Worm (Caenorhabditis elegans): ENCODE measurements around the gene avr-15.
A peak's percentile ranks its signal among the peaks of the same experiment; 100 is the strongest.

Gene avr-15

DNA sequence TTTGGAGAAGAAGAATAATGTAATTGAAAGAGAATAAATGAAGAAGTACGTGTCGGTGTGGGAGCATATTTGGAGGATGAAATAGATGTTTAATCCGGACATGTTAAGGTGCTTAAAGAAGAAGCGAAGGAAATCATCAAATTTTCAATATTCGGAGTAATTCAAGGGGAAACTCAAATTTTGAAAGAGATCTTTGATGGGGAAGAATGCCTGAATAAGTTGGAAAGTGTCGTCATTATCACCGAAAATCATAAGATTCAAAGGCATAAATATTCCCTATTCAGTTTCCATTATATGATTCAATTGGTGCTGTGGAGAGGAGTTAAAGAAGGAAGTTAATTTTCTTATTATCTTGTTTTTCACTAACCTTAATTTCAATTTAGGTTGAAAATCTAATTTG is 3.6 kb upstream of the avr-15 start, which contains the start of gene semi-1:
TSS of gene semi-1 (minus strand) at position 101 of the 400 bp plus-strand sequence.
- no peak for TF ChIP-seq lin-32 (GFP tag; optimal IDR thresholded peaks at IDR 0.05)
- no peak for TF ChIP-seq flh-1 (GFP tag; optimal IDR thresholded peaks at IDR 0.05)
- TF ChIP-seq unc-39 (tag; optimal IDR thresholded peaks at IDR 0.05): no peak
- no peak for TF ChIP-seq nhr-2 (tag; optimal IDR thresholded peaks at IDR 0.05)

DNA sequence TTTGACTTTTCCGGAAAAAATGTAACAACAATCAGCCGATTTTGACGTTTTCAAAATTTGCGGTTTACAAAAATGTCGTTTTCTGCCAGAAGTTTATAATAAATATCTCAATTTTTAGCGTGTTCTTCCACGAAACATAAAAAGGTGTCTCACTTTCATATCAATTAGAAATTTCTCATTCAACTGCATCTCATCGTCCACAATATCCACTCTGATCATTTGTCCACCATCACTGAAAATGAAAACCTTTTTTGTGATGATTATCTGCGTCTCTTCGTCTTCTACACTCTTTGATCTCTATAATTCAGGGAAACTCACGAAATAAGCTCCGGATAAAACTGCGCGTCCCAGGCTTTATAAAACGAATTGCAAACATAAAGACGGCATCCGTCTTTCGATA is 997 bp upstream of the avr-15 start:
- TF ChIP-seq nhr-76 (tag; optimal IDR thresholded peaks at IDR 0.05) (no peak), lin-13 (tag; optimal IDR thresholded peaks at IDR 0.05) (no peak), drap-1 (GFP tag; optimal IDR thresholded peaks at IDR 0.05) (no peak), M03D4.4 (tag; optimal IDR thresholded peaks at IDR 0.05) (no peak), ceh-43 (GFP tag; optimal IDR thresholded peaks at IDR 0.05) (no peak), lsy-2 (tag; optimal IDR thresholded peaks at IDR 0.05) (no peak), snpc-4 (tag; optimal IDR thresholded peaks at IDR 0.05) (no peak), sem-2 (GFP tag; optimal IDR thresholded peaks at IDR 0.05) (no peak)

DNA sequence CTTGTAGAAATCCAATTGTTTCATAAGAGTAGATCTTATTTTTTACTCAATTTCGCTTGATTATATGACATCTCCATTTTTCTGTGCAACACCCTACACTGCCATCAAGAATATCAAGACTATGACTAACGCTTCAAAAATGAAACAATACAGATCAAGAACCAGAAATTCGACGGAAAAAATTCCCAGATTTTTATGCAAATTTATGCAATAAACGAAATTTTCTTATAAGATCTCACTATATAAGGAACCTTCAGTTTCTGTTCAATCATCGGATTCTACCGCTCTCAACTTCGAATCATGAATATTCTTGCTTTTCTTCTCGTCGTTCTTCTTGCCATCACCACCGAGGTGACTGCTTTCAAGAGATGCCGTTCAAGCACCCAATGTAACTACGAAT is 5.2 kb downstream of the avr-15 start, which contains the start of gene R11G10.4:
TSS of gene R11G10.4 (plus strand) at position 301 of the 400 bp plus-strand sequence.
- TF ChIP-seq nhr-2 (tag; optimal IDR thresholded peaks at IDR 0.05): no peak
- no peak for TF ChIP-seq nhr-12 (tag; optimal IDR thresholded peaks at IDR 0.05)
- TF ChIP-seq lin-13 (tag; optimal IDR thresholded peaks at IDR 0.05): no peak
- TF ChIP-seq mep-1 (tag; optimal IDR thresholded peaks at IDR 0.05): no peak

DNA sequence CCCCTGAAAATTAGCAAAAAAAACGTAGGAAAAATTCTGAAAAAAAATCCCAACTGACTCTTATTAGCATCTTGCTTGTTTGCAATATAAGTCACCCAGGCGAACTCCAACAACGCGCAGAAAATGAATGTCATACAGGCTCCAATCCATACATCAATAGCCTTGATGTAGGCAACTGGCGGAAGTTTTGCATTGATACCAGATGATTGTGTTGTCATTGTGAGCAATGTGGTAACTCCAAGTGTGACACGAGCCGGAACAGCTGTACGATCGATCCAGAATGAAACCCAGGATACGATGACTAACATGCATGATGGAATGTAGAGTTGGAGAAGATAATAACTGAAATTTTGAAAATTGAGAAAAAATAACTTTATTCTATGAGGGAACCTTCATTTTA is 12.3 kb downstream of the avr-15 start:
- TF ChIP-seq sptf-1 (tag; optimal IDR thresholded peaks at IDR 0.05): no peak
- no peak for TF ChIP-seq tbx-8 (GFP tag; optimal IDR thresholded peaks at IDR 0.05)
- TF ChIP-seq M03D4.4 (tag; optimal IDR thresholded peaks at IDR 0.05): no peak
- TF ChIP-seq lin-32 (GFP tag; optimal IDR thresholded peaks at IDR 0.05): no peak
- no peak for TF ChIP-seq lin-13 (tag; optimal IDR thresholded peaks at IDR 0.05)
- no peak for TF ChIP-seq bed-3 (GFP tag; optimal IDR thresholded peaks at IDR 0.05)

DNA sequence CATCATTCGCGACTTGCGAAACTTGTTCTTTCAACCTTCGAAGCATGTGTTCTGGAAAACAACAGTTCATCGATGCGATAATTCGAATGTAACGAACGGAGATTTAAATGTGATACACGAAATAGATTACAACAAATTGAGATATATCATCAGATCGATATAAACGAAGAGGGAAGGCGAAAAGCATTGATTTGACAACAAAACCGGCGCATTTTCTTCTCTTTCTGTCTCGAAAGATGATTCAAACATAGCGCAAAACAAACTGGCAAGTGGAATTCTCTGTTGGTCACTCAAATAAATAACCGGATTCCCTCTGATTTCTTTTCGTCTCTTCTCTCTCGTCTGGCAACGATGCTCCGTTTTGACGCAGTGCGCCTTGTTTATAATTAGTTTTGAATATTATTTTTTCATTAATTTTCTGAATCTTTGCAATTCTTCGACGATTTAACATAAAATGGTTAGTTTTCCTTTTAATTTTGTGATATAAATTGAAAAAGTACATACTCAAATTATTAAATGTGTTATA is 14.1 kb downstream of the avr-15 start, which contains the start of the genes eea-1 and gut-2:
TSS of gene eea-1 (minus strand) at position 51 of the 526 bp plus-strand sequence.
TSS of gene gut-2 (plus strand) at position 369 of the 526 bp plus-strand sequence.
- TF ChIP-seq nhr-237 (tag; optimal IDR thresholded peaks at IDR 0.05) (peak; percentile 25), mls-2 (tag; optimal IDR thresholded peaks at IDR 0.05) (no peak), mep-1 (tag; optimal IDR thresholded peaks at IDR 0.05) (peak; percentile 73), ham-2 (GFP tag; optimal IDR thresholded peaks at IDR 0.05) (no peak), pha-4 (tag; optimal IDR thresholded peaks at IDR 0.05) (peak; percentile 60), hlh-1 (tag; optimal IDR thresholded peaks at IDR 0.05) (no peak), sem-2 (GFP tag; optimal IDR thresholded peaks at IDR 0.05) (no peak), sptf-1 (tag; optimal IDR thresholded peaks at IDR 0.05) (no peak), flh-1 (GFP tag; optimal IDR thresholded peaks at IDR 0.05) (no peak), ces-1 (GFP tag; optimal IDR thresholded peaks at IDR 0.05) (peak; percentile 90), lsy-2 (tag; optimal IDR thresholded peaks at IDR 0.05) (peak; percentile 22)

DNA sequence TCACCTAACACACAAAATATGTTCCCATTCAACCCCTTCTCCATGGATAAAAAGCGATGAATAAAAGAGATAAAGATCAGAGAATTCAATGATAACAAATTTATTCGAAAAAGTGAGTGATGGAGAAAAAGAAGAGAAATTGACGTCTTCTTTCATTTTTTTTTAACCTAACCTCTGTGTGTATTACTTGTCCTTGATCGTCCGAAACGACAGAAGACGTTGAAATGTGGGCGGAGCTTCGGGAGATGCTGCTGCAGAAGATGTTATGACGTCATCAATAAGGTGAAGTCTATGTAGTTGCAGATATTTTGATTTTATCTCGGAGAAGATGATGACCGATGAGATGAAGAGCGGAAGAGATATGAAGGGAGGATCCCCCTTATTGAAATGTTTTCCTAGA is 21.7 kb downstream of the avr-15 start, which contains the start of gene T10G3.3:
TSS of gene T10G3.3 (minus strand) at position 370 of the 400 bp plus-strand sequence.
- no peak for TF ChIP-seq ham-2 (GFP tag; optimal IDR thresholded peaks at IDR 0.05)
- TF ChIP-seq sptf-1 (tag; optimal IDR thresholded peaks at IDR 0.05): no peak
- TF ChIP-seq lsy-2 (tag; optimal IDR thresholded peaks at IDR 0.05): no peak
- TF ChIP-seq blmp-1 (tag; optimal IDR thresholded peaks at IDR 0.05): no peak
- TF ChIP-seq ztf-11 (tag; optimal IDR thresholded peaks at IDR 0.05): no peak
- TF ChIP-seq zip-8 (tag; optimal IDR thresholded peaks at IDR 0.05): peak; percentile 74
- TF ChIP-seq mab-5 (tag; optimal IDR thresholded peaks at IDR 0.05): no peak
- no peak for TF ChIP-seq mls-2 (tag; optimal IDR thresholded peaks at IDR 0.05)
- TF ChIP-seq cnd-1 (tag; optimal IDR thresholded peaks at IDR 0.05): no peak
- peak; percentile 85 for TF ChIP-seq elt-1 (tag; optimal IDR thresholded peaks at IDR 0.05; ENCODE audit: borderline replicate concordance, insufficient read depth)

Measured in whole organism, mixed stage, embryonic.